Worm (Caenorhabditis elegans): ENCODE data around the gene T23F11.2.

ce11 chrIII:4653374-4653773, 1.9 kb downstream of the T23F11.2 start:
- TF ChIP-seq ztf-11 (tag; optimal IDR thresholded peaks at IDR 0.05) (no peak), egl-27 (tag; optimal IDR thresholded peaks at IDR 0.05) (no peak)

All from whole organism, L1 larva.